Fruit fly (Drosophila melanogaster): ENCODE data around the gene GIIIspla2.

GIIIspla2 gene

dm6 chrX:8126149-8126548, 31.3 kb upstream of the GIIIspla2 start:
- no peak for TF ChIP-seq psq (optimal IDR thresholded peaks at IDR 0.05)
- no peak for TF ChIP-seq CG8478 (optimal IDR thresholded peaks at IDR 0.05)
- TF ChIP-seq Dll (optimal IDR thresholded peaks at IDR 0.05) = no peak
- TF ChIP-seq usp (GFP tag; optimal IDR thresholded peaks at IDR 0.05) = no peak
- TF ChIP-seq EcR (GFP tag; optimal IDR thresholded peaks at IDR 0.05) = no peak
- TF ChIP-seq pan (optimal IDR thresholded peaks at IDR 0.05) = no peak

dm6 chrX:8128133-8128532, 29.3 kb upstream of the GIIIspla2 start:
- TF ChIP-seq Dll (optimal IDR thresholded peaks at IDR 0.05) = no peak

- TF ChIP-seq usp (GFP tag; optimal IDR thresholded peaks at IDR 0.05) (no peak), pan (optimal IDR thresholded peaks at IDR 0.05) (no peak), psq (optimal IDR thresholded peaks at IDR 0.05) (no peak), EcR (GFP tag; optimal IDR thresholded peaks at IDR 0.05) (no peak), Dll (optimal IDR thresholded peaks at IDR 0.05) (no peak), CG8478 (optimal IDR thresholded peaks at IDR 0.05) (no peak)
Measured at dm6 chrX:8129204-8129997, 28.0 kb upstream of the GIIIspla2 start, which contains the start of gene CG2116. Gene CG2116 (plus strand): TSS chrX:8129812.

- no peak for TF ChIP-seq CG8478 (optimal IDR thresholded peaks at IDR 0.05)
Measured at dm6 chrX:8131693-8132313, 25.6 kb upstream of the GIIIspla2 start, which contains the start of gene CG10958. Gene CG10958 (plus strand): TSS chrX:8132285.

- TF ChIP-seq Dll (optimal IDR thresholded peaks at IDR 0.05) = no peak
- TF ChIP-seq CG8478 (optimal IDR thresholded peaks at IDR 0.05) = no peak
- TF ChIP-seq pan (optimal IDR thresholded peaks at IDR 0.05) = no peak
- TF ChIP-seq EcR (GFP tag; optimal IDR thresholded peaks at IDR 0.05) = no peak
- TF ChIP-seq usp (GFP tag; optimal IDR thresholded peaks at IDR 0.05) = no peak
- no peak for TF ChIP-seq psq (optimal IDR thresholded peaks at IDR 0.05)
Measured at dm6 chrX:8135420-8135874, 22.0 kb upstream of the GIIIspla2 start, which contains the start of the genes cyr and CG2120. Gene cyr (minus strand): TSS chrX:8135713. Gene CG2120 (plus strand): TSS chrX:8135824.

dm6 chrX:8137285-8137684, 20.1 kb upstream of the GIIIspla2 start:
- TF ChIP-seq pan (optimal IDR thresholded peaks at IDR 0.05) (no peak), psq (optimal IDR thresholded peaks at IDR 0.05) (no peak), usp (GFP tag; optimal IDR thresholded peaks at IDR 0.05) (no peak), Dll (optimal IDR thresholded peaks at IDR 0.05) (no peak), EcR (GFP tag; optimal IDR thresholded peaks at IDR 0.05) (no peak), CG8478 (optimal IDR thresholded peaks at IDR 0.05) (no peak)

dm6 chrX:8140707-8141106, 16.7 kb upstream of the GIIIspla2 start:
- TF ChIP-seq usp (GFP tag; optimal IDR thresholded peaks at IDR 0.05) = no peak
- TF ChIP-seq EcR (GFP tag; optimal IDR thresholded peaks at IDR 0.05) = no peak
- no peak for TF ChIP-seq psq (optimal IDR thresholded peaks at IDR 0.05)
- no peak for TF ChIP-seq pan (optimal IDR thresholded peaks at IDR 0.05)
- TF ChIP-seq CG8478 (optimal IDR thresholded peaks at IDR 0.05) = no peak
- no peak for TF ChIP-seq Dll (optimal IDR thresholded peaks at IDR 0.05)

dm6 chrX:8141353-8142066, 15.9 kb upstream of the GIIIspla2 start:
- no peak for TF ChIP-seq psq (optimal IDR thresholded peaks at IDR 0.05)
- peak; percentile 24 for TF ChIP-seq Dll (optimal IDR thresholded peaks at IDR 0.05)
- TF ChIP-seq CG8478 (optimal IDR thresholded peaks at IDR 0.05) = peak; percentile 87
- no peak for TF ChIP-seq pan (optimal IDR thresholded peaks at IDR 0.05)
- no peak for TF ChIP-seq usp (GFP tag; optimal IDR thresholded peaks at IDR 0.05)
- TF ChIP-seq EcR (GFP tag; optimal IDR thresholded peaks at IDR 0.05) = no peak

- no peak for TF ChIP-seq usp (GFP tag; optimal IDR thresholded peaks at IDR 0.05)
- no peak for TF ChIP-seq CG8478 (optimal IDR thresholded peaks at IDR 0.05)
- no peak for TF ChIP-seq Dll (optimal IDR thresholded peaks at IDR 0.05)
- TF ChIP-seq psq (optimal IDR thresholded peaks at IDR 0.05) = no peak
- TF ChIP-seq pan (optimal IDR thresholded peaks at IDR 0.05) = no peak
- TF ChIP-seq EcR (GFP tag; optimal IDR thresholded peaks at IDR 0.05) = no peak
Measured at dm6 chrX:8142067-8142462, 15.4 kb upstream of the GIIIspla2 start, which contains the start of gene Smox. Gene Smox (minus strand): TSS chrX:8142279.

dm6 chrX:8143537-8143936, 13.9 kb upstream of the GIIIspla2 start, which contains the start of gene CG17982:
Gene CG17982 (minus strand): TSS chrX:8143835.
- TF ChIP-seq Dll (optimal IDR thresholded peaks at IDR 0.05) = no peak
- no peak for TF ChIP-seq psq (optimal IDR thresholded peaks at IDR 0.05)

- TF ChIP-seq pan (optimal IDR thresholded peaks at IDR 0.05) (no peak), psq (optimal IDR thresholded peaks at IDR 0.05) (no peak), EcR (GFP tag; optimal IDR thresholded peaks at IDR 0.05) (no peak), usp (GFP tag; optimal IDR thresholded peaks at IDR 0.05) (no peak), Dll (optimal IDR thresholded peaks at IDR 0.05) (no peak), CG8478 (optimal IDR thresholded peaks at IDR 0.05) (no peak)
Measured at dm6 chrX:8145501-8146157, 11.8 kb upstream of the GIIIspla2 start, which contains the start of the genes alpha-PheRS and CG2129. Gene alpha-PheRS (minus strand): TSS chrX:8145602. Gene CG2129 (plus strand): TSS chrX:8145839.
